Worm (Caenorhabditis elegans) whole organism, late embryonic: ENCODE results near the gene B0334.10.

Experiments used
- F13H6.1 ChIP-seq: sonication (generic microtip); optimal IDR thresholded peaks from 2 replicates; lab custom pipeline; 2016; ENCODE audit warnings: missing genetic modification characterization, missing compliant biosample characterization
- pha-4 ChIP-seq: fragments of 150-350 bp; optimal IDR thresholded peaks from 2 replicates; lab custom pipeline; 2018; ENCODE audit warnings: missing biosample characterization, missing genetic modification reagents, missing genetic modification characterization
- pqm-1 ChIP-seq: sonication (generic microtip); optimal IDR thresholded peaks from 2 replicates; lab custom pipeline; 2016; ENCODE audit warnings: missing genetic modification characterization, missing compliant biosample characterization
- ref-2 ChIP-seq: sonication (generic microtip); optimal IDR thresholded peaks from 2 replicates; lab custom pipeline; 2016; ENCODE audit warnings: missing genetic modification characterization, missing compliant biosample characterization

DNA sequence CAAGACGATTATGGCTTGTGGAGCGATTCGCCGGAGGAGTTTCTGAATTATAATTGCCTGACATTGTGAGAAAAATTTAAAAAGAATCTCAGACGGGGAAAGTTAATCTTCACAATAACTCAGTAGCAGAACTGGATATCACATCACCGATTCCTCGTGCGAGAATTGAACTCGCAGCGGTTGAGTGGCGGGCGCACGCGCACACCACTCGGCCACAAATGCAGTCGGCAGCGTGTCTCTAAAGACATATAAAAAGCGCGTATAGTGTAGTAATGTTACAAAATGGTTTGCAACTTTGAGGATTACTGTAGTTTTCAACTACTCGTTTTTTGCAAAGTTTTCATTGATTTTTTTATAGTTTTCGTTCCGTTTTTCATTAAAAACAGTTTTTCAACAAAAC, 33.7 kb upstream of the B0334.10 start:
- TF ChIP-seq pqm-1 (tag; lab: Kevin White, UChicago) (peak; percentile 83), pha-4 (tag; lab: Kevin White, UChicago) (no peak), ref-2 (tag; lab: Kevin White, UChicago) (peak; percentile 96), F13H6.1 (tag; lab: Kevin White, UChicago) (peak; percentile 95)
